Fruit fly (Drosophila melanogaster) whole organism, embryonic: ENCODE data around the gene sesB.

Source experiments
- Adf1 ChIP-seq: fragments of 200-800 bp; sonication (Bioruptor generic); IDR thresholded peaks from 2 replicates; pipeline ENCODE4 v1.3.6; 2022; ENCODE audit warnings: missing biosample characterization, missing genetic modification characterization
- Atf6 ChIP-seq: fragments of 200-800 bp; sonication (Bioruptor generic); IDR thresholded peaks from 2 replicates; pipeline ENCODE4 v1.3.6; 2022; ENCODE audit warnings: missing biosample characterization, missing genetic modification characterization
- B-H2 ChIP-seq: fragments of 200-800 bp; sonication (Bioruptor generic); optimal IDR thresholded peaks from 2 replicates; lab custom pipeline; 2018; ENCODE audit warnings: missing biosample characterization, mild to moderate bottlenecking, missing genetic modification characterization
- CG10959 ChIP-seq: fragments of 200-800 bp; sonication (Bioruptor generic); IDR thresholded peaks from 2 replicates; pipeline ENCODE4 v1.3.6; 2022; ENCODE audit warnings: missing biosample characterization, missing genetic modification characterization
- CG11723 ChIP-seq: fragments of 200-800 bp; sonication (Bioruptor generic); optimal IDR thresholded peaks from 2 replicates; lab custom pipeline; 2017; ENCODE audit warnings: missing biosample characterization, mild to moderate bottlenecking, missing genetic modification characterization
- CG13123 ChIP-seq: fragments of 200-800 bp; sonication (Bioruptor generic); optimal IDR thresholded peaks from 2 replicates; lab custom pipeline; 2016; ENCODE audit warnings: missing biosample characterization, missing genetic modification characterization
- CG13424 ChIP-seq: fragments of 200-800 bp; sonication (Bioruptor generic); optimal IDR thresholded peaks from 2 replicates; lab custom pipeline; 2019; ENCODE audit warnings: missing biosample characterization, mild to moderate bottlenecking, missing genetic modification characterization, moderate library complexity
- CG15269 ChIP-seq: fragments of 200-800 bp; sonication (Bioruptor generic); optimal IDR thresholded peaks from 2 replicates; lab custom pipeline; 2018; ENCODE audit warnings: missing biosample characterization, mild to moderate bottlenecking, missing genetic modification characterization, moderate library complexity
- CG17568 ChIP-seq: fragments of 200-800 bp; sonication (Bioruptor generic); optimal IDR thresholded peaks from 2 replicates; lab custom pipeline; 2018; ENCODE audit warnings: missing biosample characterization, mild to moderate bottlenecking, missing genetic modification characterization, moderate library complexity
- CG17802 ChIP-seq: fragments of 200-800 bp; sonication (Bioruptor generic); optimal IDR thresholded peaks from 2 replicates; lab custom pipeline; 2018; ENCODE audit warnings: missing biosample characterization, mild to moderate bottlenecking, missing genetic modification characterization, moderate library complexity
- CG17829 ChIP-seq: fragments of 200-800 bp; optimal IDR thresholded peaks from 2 replicates; lab custom pipeline; 2019; ENCODE audit warnings: missing biosample characterization, mild to moderate bottlenecking, missing genetic modification characterization, moderate library complexity
- CG1792 ChIP-seq: fragments of 200-800 bp; sonication (Bioruptor generic); optimal IDR thresholded peaks from 2 replicates; lab custom pipeline; 2016; ENCODE audit warnings: missing biosample characterization, missing genetic modification characterization
- CG32772 ChIP-seq: fragments of 200-800 bp; sonication (Bioruptor generic); IDR thresholded peaks from 2 replicates; pipeline ENCODE4 v1.3.6; 2022; ENCODE audit warnings: missing biosample characterization, missing genetic modification characterization
- CG34224 ChIP-seq: fragments of 200-800 bp; sonication (Bioruptor generic); IDR thresholded peaks from 3 replicates; pipeline ENCODE4 v1.3.6; 2022; ENCODE audit warnings: missing biosample characterization, missing genetic modification characterization; ENCODE audit not compliant: partially characterized antibody
- CG3847 ChIP-seq: fragments of 200-800 bp; sonication (Bioruptor generic); IDR thresholded peaks from 2 replicates; pipeline ENCODE4 v1.3.6; 2022; ENCODE audit warnings: missing biosample characterization, missing genetic modification characterization
- CG4360 ChIP-seq: fragments of 200-800 bp; sonication (Bioruptor generic); IDR thresholded peaks from 2 replicates; pipeline ENCODE4 v1.3.6; 2022; ENCODE audit warnings: missing biosample characterization, missing genetic modification characterization
- CG4617 ChIP-seq: fragments of 200-800 bp; sonication (Bioruptor generic); optimal IDR thresholded peaks from 3 replicates; lab custom pipeline; 2016; ENCODE audit warnings: missing biosample characterization, missing genetic modification characterization, borderline replicate concordance
- CG6683 ChIP-seq: fragments of 200-800 bp; sonication (Bioruptor generic); optimal IDR thresholded peaks from 2 replicates; lab custom pipeline; 2017; ENCODE audit warnings: missing biosample characterization, mild to moderate bottlenecking, missing genetic modification characterization, missing genetic modification reagents
- CoRest ChIP-seq: fragments of 200-800 bp; sonication (Bioruptor generic); optimal IDR thresholded peaks from 3 replicates; lab custom pipeline; 2018; ENCODE audit warnings: missing biosample characterization, mild to moderate bottlenecking, missing genetic modification characterization, moderate library complexity
- Dfd ChIP-seq, 2 experiments: fragments of >200 bp; optimal IDR thresholded peaks; 2 replicates each; lab custom pipeline; 2017; ENCODE audit warnings: missing biosample characterization in 2 of 2, missing genetic modification characterization in 2 of 2
- Dip2 ChIP-seq: fragments of 200-800 bp; sonication (Bioruptor generic); IDR thresholded peaks from 2 replicates; pipeline ENCODE4 v1.3.6; 2022; ENCODE audit warnings: missing biosample characterization, missing genetic modification characterization
- ERR ChIP-seq: fragments of 200-800 bp; sonication (Bioruptor generic); optimal IDR thresholded peaks from 2 replicates; lab custom pipeline; 2016; ENCODE audit warnings: missing biosample characterization, missing genetic modification characterization
- Hmx ChIP-seq: fragments of 200-800 bp; sonication (Bioruptor generic); optimal IDR thresholded peaks from 2 replicates; lab custom pipeline; 2016; ENCODE audit warnings: missing biosample characterization, missing genetic modification characterization
- Lpt ChIP-seq: fragments of >200 bp; optimal IDR thresholded peaks from 2 replicates; lab custom pipeline; 2018; ENCODE audit warnings: missing biosample characterization, missing genetic modification characterization
- MTF-1 ChIP-seq: fragments of 200-800 bp; sonication (Bioruptor generic); optimal IDR thresholded peaks from 2 replicates; lab custom pipeline; 2018; ENCODE audit warnings: missing biosample characterization, mild to moderate bottlenecking, missing genetic modification characterization, borderline replicate concordance
- NfI ChIP-seq: fragments of 200-800 bp; sonication (Bioruptor generic); optimal IDR thresholded peaks from 3 replicates; lab custom pipeline; 2018; ENCODE audit warnings: missing biosample characterization, mild to moderate bottlenecking, missing genetic modification characterization, moderate library complexity
- Opbp ChIP-seq: fragments of 200-800 bp; sonication (Bioruptor generic); IDR thresholded peaks from 3 replicates; pipeline ENCODE4 v1.3.6; 2022; ENCODE audit warnings: missing biosample characterization, missing genetic modification characterization; ENCODE audit not compliant: partially characterized antibody
- Sin3A ChIP-seq: fragments of >200 bp; optimal IDR thresholded peaks from 2 replicates; lab custom pipeline; 2018
- Sry-β ChIP-seq: fragments of 200-800 bp; sonication (Bioruptor generic); optimal IDR thresholded peaks from 2 replicates; lab custom pipeline; 2018; ENCODE audit warnings: missing biosample characterization, mild to moderate bottlenecking, missing genetic modification characterization, moderate library complexity
- ac ChIP-seq: fragments of 200-800 bp; sonication (Bioruptor generic); optimal IDR thresholded peaks from 3 replicates; lab custom pipeline; 2017; ENCODE audit warnings: missing biosample characterization, mild to moderate bottlenecking, missing genetic modification characterization
- az2 ChIP-seq: fragments of 200-800 bp; sonication (Bioruptor generic); optimal IDR thresholded peaks from 3 replicates; lab custom pipeline; 2016; ENCODE audit warnings: missing biosample characterization, missing genetic modification characterization
- bcd ChIP-seq: fragments of 200-800 bp; sonication (Bioruptor generic); optimal IDR thresholded peaks from 2 replicates; lab custom pipeline; 2017; ENCODE audit warnings: missing biosample characterization, mild to moderate bottlenecking, missing genetic modification characterization
- bsh ChIP-seq, 2 experiments: fragments of 200-800 bp; sonication (Bioruptor generic); optimal IDR thresholded peaks; 2 replicates each; lab custom pipeline; 2017 to 2018; ENCODE audit warnings: mild to moderate bottlenecking in 2 of 2, missing biosample characterization in 2 of 2, missing genetic modification characterization in 2 of 2, moderate library complexity in 1 of 2
- cg ChIP-seq: fragments of 200-800 bp; sonication (Bioruptor generic); optimal IDR thresholded peaks from 3 replicates; lab custom pipeline; 2019; ENCODE audit warnings: missing biosample characterization, mild to moderate bottlenecking, missing genetic modification characterization, moderate library complexity
- chif ChIP-seq, 2 experiments: fragments of 200-800 bp; sonication (Bioruptor generic); optimal IDR thresholded peaks; 3 replicates each; lab custom pipeline; 2016; ENCODE audit warnings: missing biosample characterization in 2 of 2, missing genetic modification characterization in 2 of 2
- dan ChIP-seq: fragments of 200-800 bp; sonication (Bioruptor generic); IDR thresholded peaks from 2 replicates; pipeline ENCODE4 v1.3.6; 2022; ENCODE audit warnings: missing biosample characterization, missing genetic modification characterization
- hb ChIP-seq: fragments of 200-800 bp; sonication (Bioruptor generic); IDR thresholded peaks from 3 replicates; pipeline ENCODE4 v1.3.6; 2022; ENCODE audit warnings: missing biosample characterization, missing genetic modification characterization; ENCODE audit not compliant: partially characterized antibody
- ken ChIP-seq: fragments of 200-800 bp; sonication (Bioruptor generic); IDR thresholded peaks from 3 replicates; pipeline ENCODE4 v1.3.6; 2022; ENCODE audit warnings: missing biosample characterization, missing genetic modification characterization
- klu ChIP-seq: fragments of 200-800 bp; sonication (Bioruptor generic); IDR thresholded peaks from 2 replicates; pipeline ENCODE4 v1.3.6; 2022; ENCODE audit warnings: missing biosample characterization, missing genetic modification characterization
- lab ChIP-seq: fragments of 200-800 bp; sonication (Bioruptor generic); optimal IDR thresholded peaks from 3 replicates; lab custom pipeline; 2017; ENCODE audit warnings: missing biosample characterization, missing genetic modification characterization, mild to moderate bottlenecking, moderate library complexity, missing genetic modification reagents
- onecut ChIP-seq: fragments of 200-800 bp; sonication (Bioruptor generic); IDR thresholded peaks from 2 replicates; pipeline ENCODE4 v1.3.6; 2022; ENCODE audit warnings: missing biosample characterization, missing genetic modification characterization
- pb ChIP-seq: fragments of 200-800 bp; sonication (Bioruptor generic); optimal IDR thresholded peaks from 3 replicates; lab custom pipeline; 2016; ENCODE audit warnings: missing biosample characterization, missing genetic modification characterization
- prd ChIP-seq, 3 experiments: fragments of >200 bp in 2 of 3; fragments of 200-800 bp in 1 of 3; sonication (Bioruptor generic) in 1 of 3; optimal IDR thresholded peaks in 2 of 3; IDR thresholded peaks in 1 of 3; 2 replicates in 2 of 3; 3 replicates in 1 of 3; pipeline versions ENCODE4 v1.3.6 to Lab custom; 2017 to 2022; ENCODE audit warnings: missing biosample characterization in 1 of 3, missing genetic modification characterization in 1 of 3
- sc ChIP-seq, 3 experiments: fragments of >200 bp in 2 of 3; fragments of 200-800 bp in 1 of 3; sonication (Bioruptor generic) in 1 of 3; optimal IDR thresholded peaks; 2 replicates in 2 of 3; 3 replicates in 1 of 3; lab custom pipeline; 2017; ENCODE audit warnings: mild to moderate bottlenecking in 1 of 3, missing biosample characterization in 1 of 3, missing genetic modification characterization in 1 of 3, missing genetic modification reagents in 1 of 3
- sima ChIP-seq: fragments of 200-800 bp; sonication (Bioruptor generic); optimal IDR thresholded peaks from 2 replicates; lab custom pipeline; 2016; ENCODE audit warnings: missing biosample characterization, missing genetic modification characterization
- trem ChIP-seq: fragments of 200-800 bp; optimal IDR thresholded peaks from 3 replicates; lab custom pipeline; 2019; ENCODE audit warnings: missing biosample characterization, mild to moderate bottlenecking, missing genetic modification characterization, moderate library complexity
- tx ChIP-seq: fragments of 200-800 bp; sonication (Bioruptor generic); optimal IDR thresholded peaks from 2 replicates; lab custom pipeline; 2016; ENCODE audit warnings: missing biosample characterization, missing genetic modification characterization
- usp ChIP-seq: fragments of >200 bp; optimal IDR thresholded peaks from 2 replicates; lab custom pipeline; 2017; ENCODE audit warnings: missing biosample characterization, missing genetic modification characterization
- yki ChIP-seq: fragments of >200 bp; optimal IDR thresholded peaks from 3 replicates; lab custom pipeline; 2018

The sesB gene

DNA sequence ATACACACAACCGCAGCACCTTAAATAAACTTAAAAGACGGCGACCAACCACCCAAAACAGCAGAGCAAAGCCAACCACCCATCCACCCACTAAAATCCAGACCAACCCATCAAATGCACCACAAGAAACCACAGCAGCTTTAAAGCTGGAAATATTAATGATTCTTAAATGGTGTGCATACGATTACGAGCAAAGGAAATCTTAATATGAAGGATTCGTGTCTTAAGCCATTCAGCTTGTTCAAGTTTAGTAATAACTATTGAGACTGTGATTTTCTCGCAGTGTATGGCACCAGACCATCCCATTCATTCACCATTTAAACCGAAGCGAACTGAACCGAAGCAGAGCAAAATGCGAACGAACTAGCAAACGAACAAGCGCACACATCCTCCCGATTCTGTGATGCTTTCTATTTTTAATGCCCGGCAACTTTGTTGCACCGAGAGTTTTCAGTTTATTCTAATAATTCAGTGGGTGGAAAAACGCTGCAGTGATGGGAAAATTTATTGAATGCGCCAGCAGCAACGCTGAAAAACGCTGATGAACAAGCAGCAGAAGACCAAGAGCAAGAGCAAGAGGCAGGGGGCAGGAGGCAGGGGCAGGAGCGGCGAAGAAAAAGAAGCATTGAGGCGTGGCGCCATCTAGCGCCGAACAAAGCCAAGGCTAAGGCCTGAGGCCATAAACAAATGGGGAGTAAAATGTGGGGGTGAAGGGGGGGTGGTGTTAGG, 49.2 kb downstream of the sesB start (continued):
- TF ChIP-seq trem (tag; lab: Kevin White, UChicago) (peak; percentile 77), tx (GFP tag; lab: Kevin White, UChicago) (peak; percentile 81), bsh (GFP tag; optimal IDR thresholded peaks at IDR 0.05; lab: Kevin White, UChicago) (peak; percentile 49 to 95), Sin3A (lab: Kevin White, UChicago) (no peak), klu (GFP tag; lab: Robert Waterston, UW) (peak; percentile 67), CG13123 (GFP tag; lab: Kevin White, UChicago) (peak; percentile 13), NfI (GFP tag; lab: Kevin White, UChicago) (peak; percentile 87), CG6683 (GFP tag; lab: Kevin White, UChicago) (peak; percentile 80), sima (GFP tag; lab: Kevin White, UChicago) (peak; percentile 54), onecut (GFP tag; lab: Robert Waterston, UW) (peak; percentile 77), Hmx (GFP tag; lab: Kevin White, UChicago) (no peak), Atf6 (GFP tag; lab: Robert Waterston, UW) (peak; percentile 78), CG11723 (GFP tag; lab: Kevin White, UChicago) (peak; percentile 65), prd (optimal IDR thresholded peaks at IDR 0.05; lab: Kevin White, UChicago) (no peak), prd (GFP tag; IDR thresholded peaks at IDR 0.05; lab: Robert Waterston, UW) (peak; percentile 89), CG1792 (GFP tag; lab: Kevin White, UChicago) (peak; percentile 84), MTF-1 (GFP tag; lab: Kevin White, UChicago) (peak; percentile 74), CoRest (tag; lab: Kevin White, UChicago) (peak; percentile 86), bcd (GFP tag; lab: Kevin White, UChicago) (peak; percentile 86), CG3847 (GFP tag; lab: Robert Waterston, UW) (peak; percentile 70), dan (GFP tag; lab: Robert Waterston, UW) (no peak), CG13424 (tag; lab: Kevin White, UChicago) (peak; percentile 89), CG4360 (GFP tag; lab: Robert Waterston, UW) (0 out of 2 replicates have a peak, but pooled peaks have one; percentile 54), B-H2 (GFP tag; lab: Kevin White, UChicago) (peak; percentile 61), ac (GFP tag; lab: Kevin White, UChicago) (no peak), Dip2 (GFP tag; lab: Robert Waterston, UW) (no peak), CG15269 (tag; lab: Kevin White, UChicago) (peak; percentile 87), chif (GFP tag; optimal IDR thresholded peaks at IDR 0.05; lab: Kevin White, UChicago) (peak; percentile 69 to 74), CG4617 (no peak), yki (lab: Kevin White, UChicago) (no peak), hb (GFP tag; lab: Robert Waterston, UW) (no peak), ken (GFP tag; lab: Robert Waterston, UW) (peak; percentile 88), Sry-β (GFP tag; lab: Kevin White, UChicago) (peak; percentile 36), CG10959 (GFP tag; lab: Robert Waterston, UW) (peak; percentile 62), ERR (peak; percentile 53), CG17802 (tag; lab: Kevin White, UChicago) (peak; percentile 77), az2 (GFP tag; lab: Kevin White, UChicago) (peak; percentile 68), CG32772 (GFP tag; lab: Robert Waterston, UW) (peak; percentile 84), sc (optimal IDR thresholded peaks at IDR 0.05; lab: Kevin White, UChicago) (no peak), sc (GFP tag; optimal IDR thresholded peaks at IDR 0.05; lab: Kevin White, UChicago) (peak; percentile 80), Opbp (no peak), cg (peak; percentile 41), lab (GFP tag; lab: Kevin White, UChicago) (peak; percentile 93), usp (GFP tag; lab: Kevin White, UChicago) (no peak), pb (peak; percentile 88), CG17568 (GFP tag; lab: Kevin White, UChicago) (peak; percentile 80), Adf1 (GFP tag; lab: Robert Waterston, UW) (peak; percentile 56; the same call in 1 of the 2 replicates), CG17829 (peak; percentile 89), CG34224 (GFP tag; lab: Robert Waterston, UW) (no peak), Dfd (GFP tag; optimal IDR thresholded peaks at IDR 0.05; lab: Kevin White, UChicago) (no peak), Lpt (GFP tag; lab: Kevin White, UChicago) (no peak)
